Fruit fly (Drosophila melanogaster) whole organism, pupa: ENCODE results near the gene Ugt37C2.

ENCODE experiments used
- CG10348 ChIP-seq: fragments of 200-800 bp; sonication (Bioruptor generic); IDR thresholded peaks from 2 replicates; pipeline ENCODE4 v1.3.6; 2022; ENCODE audit warnings: missing biosample characterization, missing genetic modification characterization
- CG12605 ChIP-seq: fragments of 200-800 bp; sonication (Bioruptor generic); IDR thresholded peaks from 2 replicates; pipeline ENCODE4 v1.3.6; 2022; ENCODE audit warnings: missing biosample characterization, missing genetic modification characterization
- CG13204 ChIP-seq: fragments of 200-800 bp; sonication (Bioruptor generic); optimal IDR thresholded peaks from 2 replicates; lab custom pipeline; 2018; ENCODE audit warnings: missing biosample characterization, mild to moderate bottlenecking, missing genetic modification characterization, moderate library complexity
- CG14655 ChIP-seq: fragments of 200-800 bp; sonication (Bioruptor generic); optimal IDR thresholded peaks from 3 replicates; lab custom pipeline; 2017; ENCODE audit warnings: mild to moderate bottlenecking, missing biosample characterization, missing genetic modification reagents, missing genetic modification characterization
- CG15710 ChIP-seq: fragments of 200-800 bp; sonication (Bioruptor generic); optimal IDR thresholded peaks from 2 replicates; lab custom pipeline; 2018; ENCODE audit warnings: missing biosample characterization, mild to moderate bottlenecking, missing genetic modification characterization, moderate library complexity
- CG17806 ChIP-seq: fragments of 200-800 bp; sonication (Bioruptor generic); optimal IDR thresholded peaks from 2 replicates; lab custom pipeline; 2018; ENCODE audit warnings: missing biosample characterization, mild to moderate bottlenecking, missing genetic modification characterization, moderate library complexity
- CG32121 ChIP-seq: fragments of 200-800 bp; sonication (Bioruptor generic); IDR thresholded peaks from 2 replicates; pipeline ENCODE4 v1.3.6; 2022; ENCODE audit warnings: missing biosample characterization, missing genetic modification characterization
- CG4496 ChIP-seq: fragments of 200-800 bp; sonication (Bioruptor generic); IDR thresholded peaks from 3 replicates; pipeline ENCODE4 v1.3.6; 2022; ENCODE audit warnings: missing biosample characterization, missing genetic modification characterization
- CG8159 ChIP-seq: fragments of 200-800 bp; sonication (Bioruptor generic); optimal IDR thresholded peaks from 3 replicates; lab custom pipeline; 2018; ENCODE audit warnings: missing biosample characterization, mild to moderate bottlenecking, missing genetic modification characterization, moderate library complexity
- CG8301 ChIP-seq: fragments of 200-800 bp; sonication (Bioruptor generic); optimal IDR thresholded peaks from 2 replicates; lab custom pipeline; 2018; ENCODE audit warnings: missing biosample characterization, mild to moderate bottlenecking, missing genetic modification characterization
- CG9948 ChIP-seq: fragments of 200-800 bp; sonication (Bioruptor generic); optimal IDR thresholded peaks from 2 replicates; lab custom pipeline; 2018; ENCODE audit warnings: missing biosample characterization, mild to moderate bottlenecking, missing genetic modification characterization, moderate library complexity
- D1 ChIP-seq: fragments of 200-800 bp; sonication (Bioruptor generic); optimal IDR thresholded peaks from 2 replicates; lab custom pipeline; 2018; ENCODE audit warnings: missing biosample characterization, mild to moderate bottlenecking, missing genetic modification characterization, moderate library complexity
- EcR ChIP-seq: fragments of 200-800 bp; sonication (Bioruptor generic); optimal IDR thresholded peaks from 3 replicates; lab custom pipeline; 2019; ENCODE audit warnings: missing biosample characterization, missing genetic modification characterization, mild to moderate bottlenecking, moderate library complexity, missing genetic modification reagents
- Ets98B ChIP-seq: fragments of 200-800 bp; sonication (Bioruptor generic); IDR thresholded peaks from 2 replicates; pipeline ENCODE4 v1.3.6; 2022; ENCODE audit warnings: missing biosample characterization, missing genetic modification characterization
- Pif1A ChIP-seq: fragments of 200-800 bp; sonication (Bioruptor generic); optimal IDR thresholded peaks from 3 replicates; lab custom pipeline; 2016; ENCODE audit warnings: missing biosample characterization, missing genetic modification characterization
- Pif1B ChIP-seq: fragments of 200-800 bp; sonication (Bioruptor generic); optimal IDR thresholded peaks from 3 replicates; lab custom pipeline; 2016; ENCODE audit warnings: missing biosample characterization, missing genetic modification characterization
- Snoo ChIP-seq: fragments of 200-800 bp; sonication (Bioruptor generic); optimal IDR thresholded peaks from 3 replicates; lab custom pipeline; 2017; ENCODE audit warnings: missing biosample characterization, mild to moderate bottlenecking, missing genetic modification characterization, inconsistent platforms
- fd96Ca ChIP-seq: fragments of 200-800 bp; sonication (Bioruptor generic); IDR thresholded peaks from 3 replicates; pipeline ENCODE4 v1.3.6; 2022; ENCODE audit warnings: missing biosample characterization, missing genetic modification characterization
- gl ChIP-seq: fragments of 200-800 bp; sonication (Bioruptor generic); optimal IDR thresholded peaks from 2 replicates; lab custom pipeline; 2018; ENCODE audit warnings: missing biosample characterization, mild to moderate bottlenecking, missing genetic modification characterization
- rn ChIP-seq: fragments of 200-800 bp; sonication (Bioruptor generic); IDR thresholded peaks from 2 replicates; pipeline ENCODE4 v1.3.6; 2022; ENCODE audit warnings: missing biosample characterization, missing genetic modification characterization

The Ugt37C2 gene

dm6 chr2L:16793970-16794369, at the start of gene Ugt37C2:
Gene Ugt37C2 (plus strand): TSS chr2L:16794211.
- TF ChIP-seq CG13204 (no peak), CG9948 (tag; lab: Kevin White, UChicago) (no peak)

- TF ChIP-seq EcR (GFP tag; lab: Kevin White, UChicago) (no peak), CG12605 (no peak), CG13204 (no peak), CG17806 (no peak), CG4496 (GFP tag; lab: Robert Waterston, UW) (no peak), CG8159 (tag; lab: Kevin White, UChicago) (no peak), D1 (tag; lab: Kevin White, UChicago) (no peak)
These were observed 46.9 kb upstream of the Ugt37C2 start for dm6 chr2L:16747145-16747544.

- TF ChIP-seq CG4496 (GFP tag; lab: Robert Waterston, UW) (no peak), CG15710 (no peak), CG14655 (GFP tag; lab: Kevin White, UChicago) (no peak), Pif1B (GFP tag; lab: Kevin White, UChicago) (no peak), CG9948 (tag; lab: Kevin White, UChicago) (no peak), CG17806 (no peak), CG13204 (no peak), rn (GFP tag; lab: Robert Waterston, UW) (no peak), EcR (GFP tag; lab: Kevin White, UChicago) (no peak), gl (tag; lab: Kevin White, UChicago) (no peak), Ets98B (GFP tag; lab: Robert Waterston, UW) (no peak)
- TF ChIP-seq, all 21 proteins: peak for 0
These were observed 41.7 kb upstream of the Ugt37C2 start for dm6 chr2L:16752340-16752739.

- TF ChIP-seq Ets98B (GFP tag; lab: Robert Waterston, UW) (no peak), fd96Ca (GFP tag; lab: Robert Waterston, UW) (no peak), CG13204 (no peak), CG8159 (tag; lab: Kevin White, UChicago) (no peak), CG14655 (GFP tag; lab: Kevin White, UChicago) (no peak), Snoo (tag; lab: Kevin White, UChicago) (no peak), D1 (tag; lab: Kevin White, UChicago) (no peak), CG8301 (tag; lab: Kevin White, UChicago) (no peak), CG10348 (GFP tag; lab: Robert Waterston, UW) (no peak)
- TF ChIP-seq, all 21 proteins: peak for 0
These were observed 39.9 kb upstream of the Ugt37C2 start, which contains the start of gene yellow-b for dm6 chr2L:16754074-16754473. Gene yellow-b (plus strand): TSS chr2L:16754336.

- TF ChIP-seq EcR (GFP tag; lab: Kevin White, UChicago) (no peak), Pif1A (no peak), CG17806 (no peak), CG8301 (tag; lab: Kevin White, UChicago) (peak; percentile 22), Ets98B (GFP tag; lab: Robert Waterston, UW) (peak; percentile 55; the same call in 1 of the 2 replicates), CG32121 (GFP tag; lab: Robert Waterston, UW) (peak; percentile 69), CG14655 (GFP tag; lab: Kevin White, UChicago) (peak; percentile 52), CG4496 (GFP tag; lab: Robert Waterston, UW) (peak; percentile 50; the same call in 1 of the 3 replicates), CG12605 (peak; percentile 25; the same call in 1 of the 2 replicates)
These were observed 33.2 kb upstream of the Ugt37C2 start, which contains the start of gene ppk17 for dm6 chr2L:16760504-16761417. Gene ppk17 (minus strand): TSS chr2L:16760554.

- TF ChIP-seq CG4496 (GFP tag; lab: Robert Waterston, UW): no peak
- no peak for TF ChIP-seq CG14655 (GFP tag; lab: Kevin White, UChicago)
- no peak for TF ChIP-seq Snoo (tag; lab: Kevin White, UChicago)
- no peak for TF ChIP-seq D1 (tag; lab: Kevin White, UChicago)
- no peak for TF ChIP-seq CG13204
- TF ChIP-seq Pif1B (GFP tag; lab: Kevin White, UChicago): no peak
These were observed 32.1 kb upstream of the Ugt37C2 start for dm6 chr2L:16761891-16762290.

dm6 chr2L:16764480-16764879, 29.5 kb upstream of the Ugt37C2 start:
- TF ChIP-seq gl (tag; lab: Kevin White, UChicago) (no peak), CG32121 (GFP tag; lab: Robert Waterston, UW) (peak; percentile 79)
